Worm (Caenorhabditis elegans): ENCODE measurements around the gene pqn-65.

pqn-65 gene

ce11 chrX:4647104-4647503 is 27.7 kb upstream of the pqn-65 start, which contains the start of gene C46C11.4:
Gene C46C11.4 (minus strand): TSS chrX:4647204.
- TF ChIP-seq zim-3 (tag; optimal IDR thresholded peaks at IDR 0.05) (no peak), aptf-2 (GFP tag; conservative IDR thresholded peaks at IDR 0.05) (no peak), ceh-100 (GFP tag; IDR thresholded peaks at IDR 0.05) (no peak), lir-1 (GFP tag; conservative IDR thresholded peaks at IDR 0.05) (no peak), Y95B8A.8 (GFP tag; IDR thresholded peaks at IDR 0.05) (no peak), lin-26 (GFP tag; IDR thresholded peaks at IDR 0.05) (no peak), attf-5 (GFP tag; optimal IDR thresholded peaks at IDR 0.05) (no peak), hsf-1 (GFP tag; IDR thresholded peaks at IDR 0.05) (no peak), atf-7 (tag; optimal IDR thresholded peaks at IDR 0.05) (no peak), nfyb-1 (GFP tag; IDR thresholded peaks at IDR 0.05) (no peak), nhr-90 (tag; optimal IDR thresholded peaks at IDR 0.05) (no peak), ztf-22 (GFP tag; optimal IDR thresholded peaks at IDR 0.05) (no peak), let-526 (GFP tag; IDR thresholded peaks at IDR 0.05) (no peak), ceh-40 (GFP tag; IDR thresholded peaks at IDR 0.05) (no peak), pbrm-1 (GFP tag; IDR thresholded peaks at IDR 0.05) (no peak)

ce11 chrX:4636821-4637220 is 17.4 kb upstream of the pqn-65 start, which contains the start of gene hosl-1:
Gene hosl-1 (plus strand): TSS chrX:4637121.
- no peak for TF ChIP-seq F49E8.2 (tag; optimal IDR thresholded peaks at IDR 0.05; ENCODE audit: insufficient read depth)
- TF ChIP-seq zfh-2 (GFP tag; conservative IDR thresholded peaks at IDR 0.05): peak; percentile 48; the same call in 1 of the 2 replicates

ce11 chrX:4636143-4636542 is 16.7 kb upstream of the pqn-65 start:
- TF ChIP-seq Y67H2A.10 (GFP tag; conservative IDR thresholded peaks at IDR 0.05): no peak
- peak; percentile 66 for TF ChIP-seq nhr-80 (tag; optimal IDR thresholded peaks at IDR 0.05)

- TF ChIP-seq him-1 (tag; optimal IDR thresholded peaks at IDR 0.05) (no peak), dpff-1 (tag; optimal IDR thresholded peaks at IDR 0.05) (no peak), nfya-1 (tag; optimal IDR thresholded peaks at IDR 0.05; ENCODE audit: borderline replicate concordance, insufficient read depth) (no peak), ztf-18 (tag; optimal IDR thresholded peaks at IDR 0.05) (no peak), aptf-2 (GFP tag; conservative IDR thresholded peaks at IDR 0.05) (no peak), snpc-1.3 (tag; optimal IDR thresholded peaks at IDR 0.05; ENCODE audit: insufficient read depth) (no peak), nhr-27 (tag; optimal IDR thresholded peaks at IDR 0.05) (no peak), F22D6.2 (tag; optimal IDR thresholded peaks at IDR 0.05) (no peak), C17E4.6 (GFP tag; IDR thresholded peaks at IDR 0.05) (no peak), zfh-2 (GFP tag; conservative IDR thresholded peaks at IDR 0.05) (no peak), ceh-27 (GFP tag; optimal IDR thresholded peaks at IDR 0.05) (no peak), ceh-40 (GFP tag; IDR thresholded peaks at IDR 0.05) (no peak), lag-1 (GFP tag; IDR thresholded peaks at IDR 0.05) (no peak), Y53F4B.3 (GFP tag; IDR thresholded peaks at IDR 0.05) (no peak), rpc-1 (optimal IDR thresholded peaks at IDR 0.05) (no peak), rpc-1 (tag; optimal IDR thresholded peaks at IDR 0.05) (no peak)
Observed at ce11 chrX:4635643-4636042, 16.2 kb upstream of the pqn-65 start.

- TF ChIP-seq hsf-1 (GFP tag; IDR thresholded peaks at IDR 0.05) (no peak), nhr-80 (tag; optimal IDR thresholded peaks at IDR 0.05) (peak; percentile 60)
Observed at ce11 chrX:4632088-4632487, 12.7 kb upstream of the pqn-65 start, which contains the start of gene slcr-46.1. Gene slcr-46.1 (plus strand): TSS chrX:4632361.
